Worm (Caenorhabditis elegans): ENCODE results near the gene faah-1.

faah-1 gene

ce11 chrIV:8192878-8193277, 33.7 kb downstream of the faah-1 start:
- TF ChIP-seq nhr-237 (tag; optimal IDR thresholded peaks at IDR 0.05): no peak
- no peak for TF ChIP-seq hlh-1 (tag; optimal IDR thresholded peaks at IDR 0.05)
- no peak for TF ChIP-seq ceh-83 (GFP tag; optimal IDR thresholded peaks at IDR 0.05)
- TF ChIP-seq ces-1 (GFP tag; optimal IDR thresholded peaks at IDR 0.05): no peak
- no peak for TF ChIP-seq unc-62 (GFP tag; optimal IDR thresholded peaks at IDR 0.05)
- TF ChIP-seq nhr-12 (tag; optimal IDR thresholded peaks at IDR 0.05): no peak
- no peak for TF ChIP-seq zip-8 (tag; optimal IDR thresholded peaks at IDR 0.05)
- TF ChIP-seq sem-2 (GFP tag; optimal IDR thresholded peaks at IDR 0.05): no peak
- no peak for TF ChIP-seq lsy-2 (tag; optimal IDR thresholded peaks at IDR 0.05)
- no peak for TF ChIP-seq unc-120 (tag; optimal IDR thresholded peaks at IDR 0.05; ENCODE audit: poor library complexity, severe bottlenecking)
- TF ChIP-seq pha-4 (tag; optimal IDR thresholded peaks at IDR 0.05): no peak
- TF ChIP-seq lin-32 (GFP tag; optimal IDR thresholded peaks at IDR 0.05): no peak
- TF ChIP-seq ztf-11 (tag; optimal IDR thresholded peaks at IDR 0.05): no peak
- TF ChIP-seq elt-1 (tag; optimal IDR thresholded peaks at IDR 0.05; ENCODE audit: borderline replicate concordance, insufficient read depth): no peak
- TF ChIP-seq unc-39 (tag; optimal IDR thresholded peaks at IDR 0.05): no peak
- TF ChIP-seq drap-1 (GFP tag; optimal IDR thresholded peaks at IDR 0.05): no peak

ce11 chrIV:8198851-8199250, 39.7 kb downstream of the faah-1 start, which contains the start of gene wsp-1:
wsp-1 (minus strand) TSS chrIV:8198951.
- TF ChIP-seq ceh-43 (GFP tag; optimal IDR thresholded peaks at IDR 0.05): no peak
- no peak for TF ChIP-seq M03D4.4 (tag; optimal IDR thresholded peaks at IDR 0.05)
- no peak for TF ChIP-seq tbx-8 (GFP tag; optimal IDR thresholded peaks at IDR 0.05)
- no peak for TF ChIP-seq ces-1 (GFP tag; optimal IDR thresholded peaks at IDR 0.05)
- TF ChIP-seq drap-1 (GFP tag; optimal IDR thresholded peaks at IDR 0.05): no peak
- no peak for TF ChIP-seq nhr-2 (tag; optimal IDR thresholded peaks at IDR 0.05)
- TF ChIP-seq mep-1 (tag; optimal IDR thresholded peaks at IDR 0.05): no peak
- TF ChIP-seq lin-32 (GFP tag; optimal IDR thresholded peaks at IDR 0.05): no peak
- TF ChIP-seq sem-2 (GFP tag; optimal IDR thresholded peaks at IDR 0.05): no peak
- no peak for TF ChIP-seq ceh-39 (tag; optimal IDR thresholded peaks at IDR 0.05)
- TF ChIP-seq unc-62 (GFP tag; optimal IDR thresholded peaks at IDR 0.05): no peak
- TF ChIP-seq mls-2 (tag; optimal IDR thresholded peaks at IDR 0.05): no peak
- TF ChIP-seq mab-5 (tag; optimal IDR thresholded peaks at IDR 0.05): no peak
- TF ChIP-seq bed-3 (GFP tag; optimal IDR thresholded peaks at IDR 0.05): no peak
- TF ChIP-seq lin-13 (tag; optimal IDR thresholded peaks at IDR 0.05): no peak
- no peak for TF ChIP-seq ceh-83 (GFP tag; optimal IDR thresholded peaks at IDR 0.05)
- TF ChIP-seq flh-1 (GFP tag; optimal IDR thresholded peaks at IDR 0.05): no peak
- no peak for TF ChIP-seq pha-4 (tag; optimal IDR thresholded peaks at IDR 0.05)
- TF ChIP-seq nhr-237 (tag; optimal IDR thresholded peaks at IDR 0.05): no peak

- TF ChIP-seq ceh-83 (GFP tag; optimal IDR thresholded peaks at IDR 0.05) (no peak), sem-2 (GFP tag; optimal IDR thresholded peaks at IDR 0.05) (no peak), zip-8 (tag; optimal IDR thresholded peaks at IDR 0.05) (no peak), unc-39 (tag; optimal IDR thresholded peaks at IDR 0.05) (no peak), nhr-12 (tag; optimal IDR thresholded peaks at IDR 0.05) (no peak), ham-2 (GFP tag; optimal IDR thresholded peaks at IDR 0.05) (no peak), mab-5 (tag; optimal IDR thresholded peaks at IDR 0.05) (no peak), nhr-76 (tag; optimal IDR thresholded peaks at IDR 0.05) (no peak), blmp-1 (tag; optimal IDR thresholded peaks at IDR 0.05) (no peak), ceh-39 (tag; optimal IDR thresholded peaks at IDR 0.05) (no peak)
Measured at ce11 chrIV:8199274-8199673, 40.1 kb downstream of the faah-1 start.

- TF ChIP-seq blmp-1 (tag; optimal IDR thresholded peaks at IDR 0.05): no peak
Measured at ce11 chrIV:8199824-8200223, 40.6 kb downstream of the faah-1 start.

ce11 chrIV:8201133-8201532, 41.9 kb downstream of the faah-1 start, which contains the start of gene glrx-22:
glrx-22 (minus strand) TSS chrIV:8201233.
- TF ChIP-seq nhr-237 (tag; optimal IDR thresholded peaks at IDR 0.05) (no peak), lsy-2 (tag; optimal IDR thresholded peaks at IDR 0.05) (no peak)

- TF ChIP-seq nhr-2 (tag; optimal IDR thresholded peaks at IDR 0.05): no peak
- TF ChIP-seq zip-8 (tag; optimal IDR thresholded peaks at IDR 0.05): no peak
- no peak for TF ChIP-seq unc-39 (tag; optimal IDR thresholded peaks at IDR 0.05)
- no peak for TF ChIP-seq mep-1 (tag; optimal IDR thresholded peaks at IDR 0.05)
- TF ChIP-seq flh-1 (GFP tag; optimal IDR thresholded peaks at IDR 0.05): no peak
- no peak for TF ChIP-seq nhr-12 (tag; optimal IDR thresholded peaks at IDR 0.05)
- TF ChIP-seq sptf-1 (tag; optimal IDR thresholded peaks at IDR 0.05): no peak
- TF ChIP-seq lsy-2 (tag; optimal IDR thresholded peaks at IDR 0.05): no peak
- no peak for TF ChIP-seq sem-2 (GFP tag; optimal IDR thresholded peaks at IDR 0.05)
- TF ChIP-seq ceh-39 (tag; optimal IDR thresholded peaks at IDR 0.05): no peak
- no peak for TF ChIP-seq nhr-28 (tag; optimal IDR thresholded peaks at IDR 0.05)
- TF ChIP-seq unc-120 (tag; optimal IDR thresholded peaks at IDR 0.05; ENCODE audit: poor library complexity, severe bottlenecking): no peak
- TF ChIP-seq bed-3 (GFP tag; optimal IDR thresholded peaks at IDR 0.05): no peak
- no peak for TF ChIP-seq hlh-1 (tag; optimal IDR thresholded peaks at IDR 0.05)
- TF ChIP-seq nhr-76 (tag; optimal IDR thresholded peaks at IDR 0.05): no peak
- no peak for TF ChIP-seq blmp-1 (tag; optimal IDR thresholded peaks at IDR 0.05)
- TF ChIP-seq snpc-4 (tag; optimal IDR thresholded peaks at IDR 0.05): no peak
- TF ChIP-seq lin-13 (tag; optimal IDR thresholded peaks at IDR 0.05): no peak
Measured at ce11 chrIV:8203555-8203954, 44.4 kb downstream of the faah-1 start.

Measured in whole organism, mixed stage, embryonic.